Fruit fly (Drosophila melanogaster) whole organism, embryonic: ENCODE data around the gene NC2beta.

Experiments used
- ATbp ChIP-seq: fragments of 200-800 bp; sonication (Bioruptor generic); optimal IDR thresholded peaks from 2 replicates; lab custom pipeline; 2017; ENCODE audit warnings: missing biosample characterization, mild to moderate bottlenecking, missing genetic modification characterization, missing genetic modification reagents
- CG11696 ChIP-seq: fragments of 200-800 bp; sonication (Bioruptor generic); IDR thresholded peaks from 2 replicates; pipeline ENCODE4 v1.3.6; 2022; ENCODE audit warnings: missing biosample characterization, missing genetic modification characterization
- CG12155 ChIP-seq: fragments of 200-800 bp; sonication (Bioruptor generic); optimal IDR thresholded peaks from 3 replicates; lab custom pipeline; 2016; ENCODE audit warnings: missing biosample characterization, missing genetic modification characterization
- CG12769 ChIP-seq: fragments of 200-800 bp; sonication (Bioruptor generic); optimal IDR thresholded peaks from 2 replicates; lab custom pipeline; 2019; ENCODE audit warnings: missing biosample characterization, mild to moderate bottlenecking, missing genetic modification characterization, moderate library complexity
- CG13624 ChIP-seq: fragments of 200-800 bp; sonication (Bioruptor generic); optimal IDR thresholded peaks from 2 replicates; lab custom pipeline; 2016; ENCODE audit warnings: missing biosample characterization, missing genetic modification characterization
- CG13775 ChIP-seq: fragments of 200-800 bp; sonication (Bioruptor generic); optimal IDR thresholded peaks from 3 replicates; lab custom pipeline; 2017; ENCODE audit warnings: missing biosample characterization, mild to moderate bottlenecking, missing genetic modification characterization
- CG15269 ChIP-seq: fragments of 200-800 bp; sonication (Bioruptor generic); optimal IDR thresholded peaks from 2 replicates; lab custom pipeline; 2018; ENCODE audit warnings: missing biosample characterization, mild to moderate bottlenecking, missing genetic modification characterization, moderate library complexity
- CG1529 ChIP-seq: fragments of 200-800 bp; sonication (Bioruptor generic); optimal IDR thresholded peaks from 3 replicates; lab custom pipeline; 2018; ENCODE audit warnings: missing biosample characterization, missing genetic modification characterization
- CG15601 ChIP-seq: fragments of 200-800 bp; sonication (Bioruptor generic); optimal IDR thresholded peaks from 3 replicates; lab custom pipeline; 2019; ENCODE audit warnings: missing biosample characterization, mild to moderate bottlenecking, missing genetic modification characterization, moderate library complexity
- CG17361 ChIP-seq: fragments of 200-800 bp; sonication (Bioruptor generic); IDR thresholded peaks from 3 replicates; pipeline ENCODE4 v1.3.6; 2022; ENCODE audit warnings: missing biosample characterization, missing genetic modification characterization
- CG17829 ChIP-seq: fragments of 200-800 bp; optimal IDR thresholded peaks from 2 replicates; lab custom pipeline; 2019; ENCODE audit warnings: missing biosample characterization, mild to moderate bottlenecking, missing genetic modification characterization, moderate library complexity
- CG2116 ChIP-seq: fragments of 200-800 bp; sonication (Bioruptor generic); optimal IDR thresholded peaks from 3 replicates; lab custom pipeline; 2018; ENCODE audit warnings: missing biosample characterization, mild to moderate bottlenecking, missing genetic modification characterization
- CG3163 ChIP-seq: fragments of 200-800 bp; sonication (Bioruptor generic); optimal IDR thresholded peaks from 3 replicates; lab custom pipeline; 2016; ENCODE audit warnings: missing biosample characterization, missing genetic modification characterization
- CG32532 ChIP-seq: fragments of 200-800 bp; sonication (Bioruptor generic); IDR thresholded peaks from 2 replicates; pipeline ENCODE4 v1.3.6; 2022; ENCODE audit warnings: missing biosample characterization, missing genetic modification characterization
- CG32767 ChIP-seq: fragments of 200-800 bp; sonication (Bioruptor generic); IDR thresholded peaks from 2 replicates; pipeline ENCODE4 v1.3.6; 2022; ENCODE audit warnings: missing biosample characterization, missing genetic modification characterization
- CG4424 ChIP-seq: fragments of 200-800 bp; sonication (Bioruptor generic); optimal IDR thresholded peaks from 3 replicates; lab custom pipeline; 2016; ENCODE audit warnings: missing biosample characterization, missing genetic modification characterization
- CG5245 ChIP-seq: fragments of 200-800 bp; sonication (Bioruptor generic); optimal IDR thresholded peaks from 3 replicates; lab custom pipeline; 2016; ENCODE audit warnings: missing biosample characterization, missing genetic modification characterization
- CG7928 ChIP-seq: fragments of 200-800 bp; sonication (Bioruptor generic); optimal IDR thresholded peaks from 2 replicates; lab custom pipeline; 2017; ENCODE audit warnings: missing biosample characterization, mild to moderate bottlenecking, missing genetic modification characterization
- CG8281 ChIP-seq: fragments of 200-800 bp; sonication (Bioruptor generic); optimal IDR thresholded peaks from 2 replicates; lab custom pipeline; 2018; ENCODE audit warnings: missing biosample characterization, mild to moderate bottlenecking, missing genetic modification characterization, moderate library complexity
- CG8388 ChIP-seq: fragments of 200-800 bp; sonication (Bioruptor generic); optimal IDR thresholded peaks from 2 replicates; lab custom pipeline; 2019; ENCODE audit warnings: missing biosample characterization, mild to moderate bottlenecking, missing genetic modification characterization, moderate library complexity
- CG8765 ChIP-seq: fragments of 200-800 bp; sonication (Bioruptor generic); IDR thresholded peaks from 2 replicates; pipeline ENCODE4 v1.3.6; 2022; ENCODE audit warnings: missing biosample characterization, missing genetic modification characterization
- CG9817 ChIP-seq: fragments of 200-800 bp; sonication (Bioruptor generic); optimal IDR thresholded peaks from 2 replicates; lab custom pipeline; 2018; ENCODE audit warnings: missing biosample characterization, mild to moderate bottlenecking, missing genetic modification characterization, moderate library complexity
- CkIIα-i1 ChIP-seq: fragments of 200-800 bp; sonication (Bioruptor generic); IDR thresholded peaks from 2 replicates; pipeline ENCODE4 v1.3.6; 2022; ENCODE audit warnings: missing biosample characterization, missing genetic modification characterization
- Dad ChIP-seq: fragments of 200-800 bp; sonication (Bioruptor generic); optimal IDR thresholded peaks from 3 replicates; lab custom pipeline; 2016; ENCODE audit warnings: missing biosample characterization, missing genetic modification characterization
- Eip74EF ChIP-seq, 2 experiments: fragments of 200-800 bp in 1 of 2; fragments of >200 bp in 1 of 2; sonication (Bioruptor generic) in 1 of 2; optimal IDR thresholded peaks; 2 replicates each; lab custom pipeline; 2017 to 2019; ENCODE audit warnings: missing biosample characterization in 2 of 2, missing genetic modification characterization in 2 of 2, mild to moderate bottlenecking in 1 of 2, moderate library complexity in 1 of 2
- GATAe ChIP-seq: fragments of 200-800 bp; sonication (Bioruptor generic); conservative IDR thresholded peaks from 2 replicates; pipeline ENCODE4 v1.3.6; 2022; ENCODE audit warnings: missing biosample characterization, missing genetic modification characterization
- HLH4C ChIP-seq: fragments of 200-800 bp; sonication (Bioruptor generic); IDR thresholded peaks from 3 replicates; pipeline ENCODE4 v1.3.6; 2022; ENCODE audit warnings: missing biosample characterization, missing genetic modification characterization; ENCODE audit not compliant: partially characterized antibody
- Med ChIP-seq: fragments of 200-800 bp; sonication (Bioruptor generic); peaks from one replicate; lab custom pipeline; 2016; ENCODE audit warnings: missing biosample characterization, missing genetic modification characterization, mild to moderate bottlenecking, inconsistent platforms, moderate library complexity
- NC2α ChIP-seq: fragments of 200-800 bp; sonication (Bioruptor generic); optimal IDR thresholded peaks from 2 replicates; lab custom pipeline; 2016; ENCODE audit warnings: missing biosample characterization, missing genetic modification characterization
- Rfx ChIP-seq: fragments of 200-800 bp; sonication (Bioruptor generic); IDR thresholded peaks from 2 replicates; pipeline ENCODE4 v1.3.6; 2022; ENCODE audit warnings: missing biosample characterization, missing genetic modification characterization
- Scr ChIP-seq: fragments of 200-800 bp; sonication (Bioruptor generic); IDR thresholded peaks from 2 replicates; pipeline ENCODE4 v1.3.6; 2022; ENCODE audit warnings: missing biosample characterization, missing genetic modification characterization; ENCODE audit not compliant: partially characterized antibody
- YL-1 ChIP-seq: fragments of 200-800 bp; sonication (Bioruptor generic); optimal IDR thresholded peaks from 3 replicates; lab custom pipeline; 2017; ENCODE audit warnings: missing biosample characterization, mild to moderate bottlenecking, missing genetic modification characterization
- ac ChIP-seq: fragments of 200-800 bp; sonication (Bioruptor generic); optimal IDR thresholded peaks from 3 replicates; lab custom pipeline; 2017; ENCODE audit warnings: missing biosample characterization, mild to moderate bottlenecking, missing genetic modification characterization
- aop ChIP-seq: fragments of 200-800 bp; sonication (Bioruptor generic); IDR thresholded peaks from 2 replicates; pipeline ENCODE4 v1.3.6; 2022; ENCODE audit warnings: missing biosample characterization, missing genetic modification characterization
- cad ChIP-seq: fragments of >200 bp; optimal IDR thresholded peaks from 2 replicates; lab custom pipeline; 2017; ENCODE audit warnings: missing biosample characterization, missing genetic modification characterization
- cas ChIP-seq: fragments of 200-800 bp; sonication (Bioruptor generic); IDR thresholded peaks from 2 replicates; pipeline ENCODE4 v1.3.6; 2022; ENCODE audit warnings: missing biosample characterization, missing genetic modification characterization
- cg ChIP-seq: fragments of 200-800 bp; sonication (Bioruptor generic); optimal IDR thresholded peaks from 3 replicates; lab custom pipeline; 2019; ENCODE audit warnings: missing biosample characterization, mild to moderate bottlenecking, missing genetic modification characterization, moderate library complexity
- ci ChIP-seq: fragments of 200-800 bp; sonication (Bioruptor generic); IDR thresholded peaks from 3 replicates; pipeline ENCODE4 v1.3.6; 2022; ENCODE audit warnings: missing biosample characterization, missing genetic modification characterization
- esg ChIP-seq: fragments of 200-800 bp; sonication (Bioruptor generic); conservative IDR thresholded peaks from 2 replicates; pipeline ENCODE4 v1.3.6; 2022; ENCODE audit warnings: missing biosample characterization, missing genetic modification characterization
- eve ChIP-seq, 2 experiments: fragments of >200 bp; optimal IDR thresholded peaks; 2 replicates each; lab custom pipeline; 2017; ENCODE audit warnings: missing biosample characterization in 2 of 2, missing genetic modification characterization in 2 of 2
- fd3F ChIP-seq: fragments of 200-800 bp; sonication (Bioruptor generic); optimal IDR thresholded peaks from 2 replicates; lab custom pipeline; 2018; ENCODE audit warnings: missing biosample characterization, mild to moderate bottlenecking, missing genetic modification characterization, moderate library complexity
- fd64A ChIP-seq: fragments of 200-800 bp; sonication (Bioruptor generic); optimal IDR thresholded peaks from 3 replicates; lab custom pipeline; 2018; ENCODE audit warnings: missing biosample characterization, mild to moderate bottlenecking, missing genetic modification characterization
- hkb ChIP-seq, 2 experiments: fragments of 200-800 bp in 1 of 2; fragments of >200 bp in 1 of 2; sonication (Bioruptor generic) in 1 of 2; IDR thresholded peaks in 1 of 2; optimal IDR thresholded peaks in 1 of 2; 2 replicates each; pipeline versions ENCODE4 v1.3.6 to Lab custom; 2017 to 2022; ENCODE audit warnings: missing biosample characterization in 1 of 2, missing genetic modification characterization in 1 of 2
- insv ChIP-seq, 2 experiments: fragments of 200-800 bp; sonication (Bioruptor generic); optimal IDR thresholded peaks; 3 replicates each; lab custom pipeline; 2016 to 2018; ENCODE audit warnings: missing biosample characterization in 2 of 2, missing genetic modification characterization in 2 of 2
- nau ChIP-seq: fragments of 200-800 bp; sonication (Bioruptor generic); optimal IDR thresholded peaks from 3 replicates; lab custom pipeline; 2017; ENCODE audit warnings: missing biosample characterization, mild to moderate bottlenecking, missing genetic modification characterization, missing genetic modification reagents
- nmo ChIP-seq: fragments of 200-800 bp; sonication (Bioruptor generic); optimal IDR thresholded peaks from 2 replicates; lab custom pipeline; 2018; ENCODE audit warnings: missing biosample characterization, mild to moderate bottlenecking, missing genetic modification characterization, moderate library complexity
- tx ChIP-seq: fragments of 200-800 bp; sonication (Bioruptor generic); optimal IDR thresholded peaks from 2 replicates; lab custom pipeline; 2016; ENCODE audit warnings: missing biosample characterization, missing genetic modification characterization
- unc-4 ChIP-seq: fragments of 200-800 bp; sonication (Bioruptor generic); IDR thresholded peaks from 2 replicates; pipeline ENCODE4 v1.3.6; 2022; ENCODE audit warnings: missing biosample characterization, missing genetic modification characterization; ENCODE audit not compliant: partially characterized antibody
- usp ChIP-seq: fragments of >200 bp; optimal IDR thresholded peaks from 2 replicates; lab custom pipeline; 2017; ENCODE audit warnings: missing biosample characterization, missing genetic modification characterization
- zfh2 ChIP-seq: fragments of 200-800 bp; sonication (Bioruptor generic); optimal IDR thresholded peaks from 2 replicates; lab custom pipeline; 2016; ENCODE audit warnings: missing biosample characterization, missing genetic modification characterization

The NC2beta gene

dm6 chr2L:15009703-15010102 lies 2.1 kb downstream of the NC2beta start, which contains the start of the genes THG and Rnmt (continued):
- TF ChIP-seq nmo (GFP tag; lab: Kevin White, UChicago) (peak; percentile 85), CG8388 (peak; percentile 81), CG1529 (GFP tag; lab: Kevin White, UChicago) (peak; percentile 56), CG7928 (GFP tag; lab: Kevin White, UChicago) (peak; percentile 54), cas (GFP tag; lab: Robert Waterston, UW) (peak; percentile 80), ci (GFP tag; lab: Robert Waterston, UW) (peak; percentile 91), cad (no peak), GATAe (GFP tag; lab: Robert Waterston, UW) (0 out of 2 replicates have a peak, but pooled peaks have one; percentile 35), tx (GFP tag; lab: Kevin White, UChicago) (peak; percentile 34), CG15269 (tag; lab: Kevin White, UChicago) (peak; percentile 83), insv (GFP tag; optimal IDR thresholded peaks at IDR 0.05; lab: Kevin White, UChicago) (peak in 1 of 2 experiments; percentile 43), CG17829 (tag; lab: Kevin White, UChicago) (peak; percentile 85), CG4424 (GFP tag; lab: Kevin White, UChicago) (peak; percentile 82), fd64A (GFP tag; lab: Kevin White, UChicago) (no peak), CG11696 (GFP tag; lab: Robert Waterston, UW) (0 out of 2 replicates have a peak, but pooled peaks have one; percentile 26), fd3F (peak; percentile 81), CG3163 (GFP tag; lab: Kevin White, UChicago) (peak; percentile 16), esg (GFP tag; lab: Robert Waterston, UW) (peak; percentile 80), YL-1 (GFP tag; lab: Kevin White, UChicago) (peak; percentile 49), CG15601 (tag; lab: Kevin White, UChicago) (peak; percentile 82), Rfx (GFP tag; lab: Robert Waterston, UW) (peak; percentile 91), hkb (optimal IDR thresholded peaks at IDR 0.05; lab: Kevin White, UChicago) (no peak), hkb (GFP tag; IDR thresholded peaks at IDR 0.05; lab: Robert Waterston, UW) (peak; percentile 69), CG5245 (peak; percentile 59), Scr (GFP tag; lab: Robert Waterston, UW) (peak; percentile 92), zfh2 (GFP tag; lab: Kevin White, UChicago) (peak; percentile 65), ac (GFP tag; lab: Kevin White, UChicago) (no peak), CG2116 (peak; percentile 84), CG13624 (GFP tag; lab: Kevin White, UChicago) (peak; percentile 73), CG32532 (GFP tag; lab: Robert Waterston, UW) (peak; percentile 91), nau (peak; percentile 55), aop (peak; percentile 50; the same call in 1 of the 2 replicates), Dad (GFP tag; lab: Kevin White, UChicago) (peak; percentile 64), unc-4 (GFP tag; lab: Robert Waterston, UW) (peak; percentile 93), ATbp (peak; percentile 57), cg (GFP tag; lab: Kevin White, UChicago) (no peak), Eip74EF (GFP tag; optimal IDR thresholded peaks at IDR 0.05; lab: Kevin White, UChicago) (peak in 1 of 2 experiments; percentile 1), CG13775 (GFP tag; lab: Kevin White, UChicago) (peak; percentile 84), Med (GFP tag; lab: Kevin White, UChicago) (peak; percentile 95), usp (GFP tag; lab: Kevin White, UChicago) (no peak), CkIIα-i1 (peak; percentile 57; the same call in 1 of the 2 replicates), NC2α (no peak), CG9817 (tag; lab: Kevin White, UChicago) (peak; percentile 90), CG12769 (tag; lab: Kevin White, UChicago) (peak; percentile 79), eve (GFP tag; optimal IDR thresholded peaks at IDR 0.05; lab: Kevin White, UChicago) (no peak), CG12155 (GFP tag; lab: Kevin White, UChicago) (peak; percentile 84), CG17361 (peak; percentile 78), HLH4C (GFP tag; lab: Robert Waterston, UW) (peak; percentile 85), CG32767 (GFP tag; lab: Robert Waterston, UW) (peak; percentile 65; the same call in 1 of the 2 replicates), CG8765 (GFP tag; lab: Robert Waterston, UW) (peak; percentile 68), CG8281 (tag; lab: Kevin White, UChicago) (peak; percentile 1)
